Fruit fly (Drosophila melanogaster): Measurements from ENCODE around the gene CG14322.
A peak's percentile ranks its signal among the peaks of the same experiment; 100 is the strongest.

The CG14322 gene

DNA sequence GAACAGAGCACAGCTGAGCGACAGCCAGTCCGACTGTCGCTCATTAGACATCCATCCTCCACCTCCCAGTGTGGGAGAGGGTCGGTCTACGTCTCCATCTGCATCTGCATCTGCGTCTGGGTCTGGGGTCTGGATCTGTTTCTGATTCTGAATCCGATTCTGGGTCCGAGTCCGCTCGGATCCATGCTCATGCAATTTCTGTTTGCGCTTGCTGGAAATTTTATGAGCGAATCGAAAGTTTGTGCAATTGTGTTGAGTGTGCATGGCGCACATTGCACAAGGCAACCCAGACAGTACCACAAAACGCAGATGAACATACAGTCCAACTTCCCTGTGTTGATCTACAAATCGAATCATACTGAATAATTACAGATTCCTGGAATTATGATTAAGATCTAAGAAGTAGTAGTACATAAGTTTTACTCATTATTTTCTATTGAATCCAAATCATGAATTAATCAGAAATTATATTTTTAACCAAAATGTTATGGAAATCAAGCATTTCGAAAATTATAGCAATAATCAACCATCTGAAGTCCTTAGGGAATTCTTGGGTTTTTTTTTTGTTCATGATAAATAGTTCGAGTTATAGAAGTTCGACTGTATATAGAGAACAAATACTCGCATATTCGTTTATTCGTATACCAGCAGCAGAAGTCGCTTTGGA is 55.7 kb downstream of the CG14322 start (continued):
- no peak for TF ChIP-seq Mrtf (GFP tag; IDR thresholded peaks at IDR 0.05)
- TF ChIP-seq CG17361 (GFP tag; IDR thresholded peaks at IDR 0.05) = 0 out of 3 replicates have a peak, but pooled peaks have one; percentile 20
- peak; percentile 39 for TF ChIP-seq CG2678 (tag; optimal IDR thresholded peaks at IDR 0.05)
- TF ChIP-seq CG14710 (tag; optimal IDR thresholded peaks at IDR 0.05) = no peak
- no peak for TF ChIP-seq Gug (GFP tag; IDR thresholded peaks at IDR 0.05)
- TF ChIP-seq Ada2b (GFP tag; IDR thresholded peaks at IDR 0.05) = no peak
- TF ChIP-seq Mes4 (GFP tag; optimal IDR thresholded peaks at IDR 0.05) = no peak
- no peak for TF ChIP-seq CG13123 (GFP tag; optimal IDR thresholded peaks at IDR 0.05)
- TF ChIP-seq sob (GFP tag; IDR thresholded peaks at IDR 0.05) = no peak
- no peak for TF ChIP-seq CG10321 (GFP tag; IDR thresholded peaks at IDR 0.05)
- TF ChIP-seq Xrp1 (GFP tag; IDR thresholded peaks at IDR 0.05) = 0 out of 2 replicates have a peak, but pooled peaks have one; percentile 13
- no peak for TF ChIP-seq CG11247 (GFP tag; IDR thresholded peaks at IDR 0.05)
- no peak for TF ChIP-seq CG12769 (tag; optimal IDR thresholded peaks at IDR 0.05)
- peak; percentile 46 for TF ChIP-seq phol (tag; optimal IDR thresholded peaks at IDR 0.05)
- peak; percentile 94 for TF ChIP-seq Drgx (GFP tag; IDR thresholded peaks at IDR 0.05)
- no peak for TF ChIP-seq CG2875 (GFP tag; optimal IDR thresholded peaks at IDR 0.05)
- TF ChIP-seq Stat92E (GFP tag; optimal IDR thresholded peaks at IDR 0.05) = no peak
- TF ChIP-seq maf-S (GFP tag; optimal IDR thresholded peaks at IDR 0.05) = no peak
- peak; percentile 0 for TF ChIP-seq D19A (tag; optimal IDR thresholded peaks at IDR 0.05)
- TF ChIP-seq CG11093 (GFP tag; IDR thresholded peaks at IDR 0.05) = no peak
- no peak for TF ChIP-seq CG6272 (GFP tag; IDR thresholded peaks at IDR 0.05)
- no peak for TF ChIP-seq lov (optimal IDR thresholded peaks at IDR 0.05)
- TF ChIP-seq lov (GFP tag; IDR thresholded peaks at IDR 0.05) = no peak
- peak; percentile 0 for TF ChIP-seq CG30403 (GFP tag; optimal IDR thresholded peaks at IDR 0.05)
- 0 out of 2 replicates have a peak, but pooled peaks have one; percentile 19 for TF ChIP-seq CG42726 (GFP tag; IDR thresholded peaks at IDR 0.05; ENCODE audit: partially characterized antibody)
- TF ChIP-seq Hr51 (GFP tag; optimal IDR thresholded peaks at IDR 0.05) = peak in 1 of 2 experiments; percentile 39
- no peak for TF ChIP-seq Hmx (GFP tag; optimal IDR thresholded peaks at IDR 0.05)
- no peak for TF ChIP-seq CG8944 (GFP tag; optimal IDR thresholded peaks at IDR 0.05)
- no peak for TF ChIP-seq wor (GFP tag; IDR thresholded peaks at IDR 0.05)
- peak; percentile 45 for TF ChIP-seq CG6689 (GFP tag; IDR thresholded peaks at IDR 0.05)
- no peak for TF ChIP-seq Dip3 (GFP tag; optimal IDR thresholded peaks at IDR 0.05)
- TF ChIP-seq CG10366 (GFP tag; IDR thresholded peaks at IDR 0.05) = no peak
- no peak for TF ChIP-seq CG4360 (GFP tag; IDR thresholded peaks at IDR 0.05)
- peak; percentile 20; the same call in 2 of the 3 replicates for TF ChIP-seq row (GFP tag; IDR thresholded peaks at IDR 0.05)
- no peak for TF ChIP-seq CG9609 (GFP tag; optimal IDR thresholded peaks at IDR 0.05)
- no peak for TF ChIP-seq ttk (GFP tag; IDR thresholded peaks at IDR 0.05)
- peak; percentile 60 for TF ChIP-seq dmrt99B (tag; optimal IDR thresholded peaks at IDR 0.05)
- TF ChIP-seq aop (GFP tag; IDR thresholded peaks at IDR 0.05) = no peak
- TF ChIP-seq CG10147 (GFP tag; optimal IDR thresholded peaks at IDR 0.05) = no peak
- no peak for TF ChIP-seq CG6654 (GFP tag; optimal IDR thresholded peaks at IDR 0.05)
- no peak for TF ChIP-seq Taf1 (GFP tag; IDR thresholded peaks at IDR 0.05)
- peak; percentile 26 for TF ChIP-seq mam (GFP tag; optimal IDR thresholded peaks at IDR 0.05)
- TF ChIP-seq Oaz (GFP tag; IDR thresholded peaks at IDR 0.05) = no peak
- TF ChIP-seq repo (GFP tag; optimal IDR thresholded peaks at IDR 0.05) = no peak
- TF ChIP-seq emc (GFP tag; optimal IDR thresholded peaks at IDR 0.05) = no peak
- no peak for TF ChIP-seq pros (GFP tag; optimal IDR thresholded peaks at IDR 0.05)
- TF ChIP-seq CG30431 (GFP tag; optimal IDR thresholded peaks at IDR 0.05) = no peak
- peak; percentile 35; the same call in 1 of the 2 replicates for TF ChIP-seq Ptx1 (GFP tag; IDR thresholded peaks at IDR 0.05)
- TF ChIP-seq org-1 (GFP tag; optimal IDR thresholded peaks at IDR 0.05) = no peak
- TF ChIP-seq ham (GFP tag; IDR thresholded peaks at IDR 0.05) = no peak
- 0 out of 2 replicates have a peak, but pooled peaks have one; percentile 23 for TF ChIP-seq Awh (GFP tag; IDR thresholded peaks at IDR 0.05)
